Worm (Caenorhabditis elegans): ENCODE measurements around the gene Y56A3A.7.
A peak's percentile ranks its signal among the peaks of the same experiment; 100 is the strongest.

The Y56A3A.7 gene

DNA sequence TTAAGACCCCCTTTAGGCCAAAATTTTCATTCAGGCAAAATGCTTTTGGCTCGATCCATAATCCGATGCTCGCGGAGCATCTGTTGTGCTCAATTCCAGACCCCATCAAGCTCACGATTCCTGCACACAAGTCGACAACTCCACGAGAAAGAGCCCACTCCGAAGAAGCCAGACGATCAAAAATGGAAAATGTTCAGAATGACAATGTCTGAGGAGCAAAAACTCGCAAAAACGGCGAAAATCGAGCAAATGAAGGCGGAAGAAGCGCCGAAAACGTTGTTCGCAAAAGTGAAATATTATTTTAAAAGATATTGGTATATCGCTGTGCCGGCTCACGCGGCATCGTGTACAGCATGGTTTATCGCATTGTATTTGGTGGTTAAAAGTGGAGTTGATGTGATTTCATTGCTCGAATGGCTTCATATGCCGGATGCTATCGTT is 25.1 kb downstream of the Y56A3A.7 start, which contains the start of gene Y56A3A.22 (continued):
- peak; percentile 39; the same call in 1 of the 2 replicates for TF ChIP-seq vab-7 (GFP tag; IDR thresholded peaks at IDR 0.05)
- TF ChIP-seq aha-1 (tag), result peak; percentile 96
- TF ChIP-seq mes-2 (tag; optimal IDR thresholded peaks at IDR 0.05; ENCODE audit: poor library complexity, severe bottlenecking), result peak; percentile 51
- TF ChIP-seq nhr-25 (tag; optimal IDR thresholded peaks at IDR 0.05; ENCODE audit: borderline replicate concordance, insufficient read depth), result no peak
- TF ChIP-seq nhr-237 (tag; optimal IDR thresholded peaks at IDR 0.05), result no peak
- TF ChIP-seq zfp-2 (tag; optimal IDR thresholded peaks at IDR 0.05), result no peak
- peak; percentile 55 for TF ChIP-seq lin-38 (GFP tag; IDR thresholded peaks at IDR 0.05)
- no peak for TF ChIP-seq aly-2 (tag; optimal IDR thresholded peaks at IDR 0.05)
- peak; percentile 22; the same call in 1 of the 2 replicates for TF ChIP-seq set-16 (GFP tag; IDR thresholded peaks at IDR 0.05)
- TF ChIP-seq Y48G9A.11 (GFP tag; IDR thresholded peaks at IDR 0.05), result peak; percentile 43; the same call in 1 of the 2 replicates
- peak; percentile 55; the same call in 1 of the 2 replicates for TF ChIP-seq egl-43 (GFP tag; IDR thresholded peaks at IDR 0.05)
- TF ChIP-seq madf-9 (GFP tag; conservative IDR thresholded peaks at IDR 0.05), result peak; percentile 17; the same call in 1 of the 2 replicates
- TF ChIP-seq arid-1 (GFP tag; conservative IDR thresholded peaks at IDR 0.05), result peak; percentile 83
- TF ChIP-seq Y5F2A.4 (GFP tag; optimal IDR thresholded peaks at IDR 0.05), result peak; percentile 73
- peak; percentile 27; the same call in 1 of the 2 replicates for TF ChIP-seq hmg-1.1 (GFP tag; IDR thresholded peaks at IDR 0.05)
- peak; percentile 59 for TF ChIP-seq nhr-42 (GFP tag; IDR thresholded peaks at IDR 0.05)
- peak in 1 of 2 experiments; percentile 69 for TF ChIP-seq daf-16 (GFP tag; optimal IDR thresholded peaks at IDR 0.05)
- peak; percentile 27 for TF ChIP-seq daf-16 (tag; optimal IDR thresholded peaks at IDR 0.05)
- TF ChIP-seq lsy-2 (tag; optimal IDR thresholded peaks at IDR 0.05), result peak in 1 of 2 experiments; percentile 3
- peak; percentile 43 for TF ChIP-seq dve-1 (tag; optimal IDR thresholded peaks at IDR 0.05; ENCODE audit: insufficient read depth)
- TF ChIP-seq tag-97 (GFP tag; IDR thresholded peaks at IDR 0.05), result no peak
- 0 out of 2 replicates have a peak, but pooled peaks have one; percentile 21 for TF ChIP-seq lim-7 (GFP tag; IDR thresholded peaks at IDR 0.05)
- peak; percentile 92 for TF ChIP-seq ama-1 (optimal IDR thresholded peaks at IDR 0.05)

DNA sequence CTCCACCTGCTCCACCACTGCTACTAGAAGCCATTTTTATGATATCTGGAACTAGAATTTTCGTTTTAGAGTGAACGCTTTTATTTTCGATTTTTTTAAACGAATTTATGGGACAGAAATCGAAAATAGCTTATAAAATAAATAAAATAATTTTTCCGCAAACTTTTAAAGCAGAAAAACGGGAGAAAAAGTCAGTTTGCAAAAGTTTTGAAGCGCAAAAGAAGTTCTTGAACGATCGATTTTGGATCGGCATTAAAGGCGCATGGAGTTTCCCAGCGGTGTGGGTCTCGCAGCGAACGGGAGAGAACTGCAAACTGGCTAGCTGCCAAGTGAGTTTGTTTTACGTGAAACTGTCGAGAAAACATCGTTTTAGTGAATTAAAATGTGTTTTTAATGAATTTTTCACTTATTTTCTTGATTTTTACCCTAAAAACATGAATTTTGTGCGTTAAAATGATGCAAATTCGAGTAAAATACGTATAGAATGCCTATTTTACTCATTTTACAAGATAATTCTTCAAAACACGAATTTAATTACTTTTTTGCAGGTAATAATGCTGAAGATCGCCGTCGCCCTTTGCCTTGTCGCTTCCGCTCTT is 26.5 kb downstream of the Y56A3A.7 start, which contains the start of the genes ccf-1 and trap-4:
ccf-1 (minus strand) TSS at position 51 of the 599 bp plus-strand sequence.
trap-4 (plus strand) TSS at position 549 of the 599 bp plus-strand sequence.
- TF ChIP-seq zfp-2 (tag; optimal IDR thresholded peaks at IDR 0.05), result no peak
- TF ChIP-seq lin-38 (GFP tag; IDR thresholded peaks at IDR 0.05), result peak; percentile 55
- TF ChIP-seq nhr-25 (tag; optimal IDR thresholded peaks at IDR 0.05; ENCODE audit: borderline replicate concordance, insufficient read depth), result peak; percentile 40
- TF ChIP-seq unc-62 (GFP tag; optimal IDR thresholded peaks at IDR 0.05 in 1 of 2), result peak in 1 of 2 experiments; percentile 8
- TF ChIP-seq unc-62 (tag; optimal IDR thresholded peaks at IDR 0.05), result no peak
- TF ChIP-seq daf-19 (GFP tag; conservative IDR thresholded peaks at IDR 0.05), result no peak
- no peak for TF ChIP-seq zip-11 (GFP tag; IDR thresholded peaks at IDR 0.05)
- peak in 1 of 2 experiments; percentile 45 for TF ChIP-seq hif-1 (tag; optimal IDR thresholded peaks at IDR 0.05)
- peak; percentile 22 for TF ChIP-seq hlh-30 (tag; optimal IDR thresholded peaks at IDR 0.05; ENCODE audit: insufficient read depth)
- TF ChIP-seq F26F4.8 (GFP tag; conservative IDR thresholded peaks at IDR 0.05), result no peak
- TF ChIP-seq mes-2 (tag; optimal IDR thresholded peaks at IDR 0.05; ENCODE audit: poor library complexity, severe bottlenecking), result peak; percentile 83
- TF ChIP-seq nhr-77 (tag; optimal IDR thresholded peaks at IDR 0.05), result peak; percentile 11
- peak; percentile 58 for TF ChIP-seq mep-1 (tag; optimal IDR thresholded peaks at IDR 0.05)
- peak; percentile 36 for TF ChIP-seq aha-1 (tag)
- no peak for TF ChIP-seq cey-2 (tag; optimal IDR thresholded peaks at IDR 0.05; ENCODE audit: borderline replicate concordance, insufficient read depth)
- TF ChIP-seq lsy-2 (tag; optimal IDR thresholded peaks at IDR 0.05), result peak in 1 of 2 experiments; percentile 80
- TF ChIP-seq hlh-11 (tag; optimal IDR thresholded peaks at IDR 0.05), result peak; percentile 51
- no peak for TF ChIP-seq daf-16 (GFP tag; optimal IDR thresholded peaks at IDR 0.05)
- TF ChIP-seq daf-16 (tag; optimal IDR thresholded peaks at IDR 0.05), result peak; percentile 21
- peak; percentile 72 for TF ChIP-seq dve-1 (tag; optimal IDR thresholded peaks at IDR 0.05; ENCODE audit: insufficient read depth)
- TF ChIP-seq rbr-2 (tag; optimal IDR thresholded peaks at IDR 0.05), result peak; percentile 39
- TF ChIP-seq nhr-28 (tag; optimal IDR thresholded peaks at IDR 0.05), result peak; percentile 32
- TF ChIP-seq php-3 (GFP tag; IDR thresholded peaks at IDR 0.05), result no peak
- peak; percentile 72 for TF ChIP-seq dpl-1 (GFP tag; optimal IDR thresholded peaks at IDR 0.05)
- TF ChIP-seq ZK337.2 (GFP tag; IDR thresholded peaks at IDR 0.05), result no peak
- peak; percentile 3 for TF ChIP-seq lin-13 (GFP tag; optimal IDR thresholded peaks at IDR 0.05)
- no peak for TF ChIP-seq fos-1 (tag; optimal IDR thresholded peaks at IDR 0.05)
